Fruit fly (Drosophila melanogaster): ENCODE results near the gene Papst2.

DNA sequence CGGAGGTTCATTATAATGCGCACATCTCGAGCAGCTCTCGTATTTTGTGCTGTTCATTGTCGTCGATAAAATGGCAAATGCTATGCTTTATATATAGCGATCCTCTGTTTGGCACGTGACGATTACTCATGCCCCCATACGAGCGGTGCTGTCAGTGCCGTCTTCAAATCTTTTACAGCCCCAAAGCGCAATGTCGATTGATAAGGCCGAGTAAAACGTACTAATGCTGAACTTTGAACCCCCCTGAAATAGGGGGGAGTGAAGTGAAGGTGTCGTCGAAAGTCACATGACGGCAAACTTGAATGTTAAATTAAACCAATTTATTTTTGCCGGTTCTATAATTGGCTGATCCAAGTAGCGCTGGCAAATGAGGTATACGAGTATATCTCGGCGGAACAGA is 42.3 kb upstream of the Papst2 start:
- TF ChIP-seq Sin3A (optimal IDR thresholded peaks at IDR 0.05): no peak
- TF ChIP-seq Myc (optimal IDR thresholded peaks at IDR 0.05): no peak
- no peak for TF ChIP-seq h (optimal IDR thresholded peaks at IDR 0.05)
- TF ChIP-seq psq (optimal IDR thresholded peaks at IDR 0.05): no peak
- no peak for TF ChIP-seq insv (optimal IDR thresholded peaks at IDR 0.05)
- TF ChIP-seq ttk (optimal IDR thresholded peaks at IDR 0.05): no peak
